Worm (Caenorhabditis elegans) whole organism, midembryonic: ENCODE measurements around the gene nkb-2.

Source experiments
- flt-1 ChIP-seq: fragments of 200-800 bp; sonication (Bioruptor generic); IDR thresholded peaks from 2 replicates; pipeline ENCODE4 v1.3.6; 2022; ENCODE audit warnings: missing genetic modification characterization, missing compliant biosample characterization
- klf-2 ChIP-seq: fragments of 200-800 bp; sonication (Bioruptor generic); conservative IDR thresholded peaks from 2 replicates; pipeline ENCODE4 v1.3.6; 2022; ENCODE audit warnings: missing genetic modification reagents, missing genetic modification characterization, missing compliant biosample characterization
- med-1 ChIP-seq: sonication (generic microtip); optimal IDR thresholded peaks from 2 replicates; lab custom pipeline; 2017; ENCODE audit warnings: missing genetic modification characterization, mild to moderate bottlenecking, missing compliant biosample characterization, antibody characterized with exemption, missing genetic modification reagents; ENCODE audit not compliant: insufficient read depth
- tab-1 ChIP-seq: fragments of 200-800 bp; sonication (Bioruptor generic); IDR thresholded peaks from 2 replicates; pipeline ENCODE4 v1.3.6; 2022; ENCODE audit warnings: missing genetic modification characterization, missing compliant biosample characterization
- ztf-23 ChIP-seq: fragments of 200-800 bp; sonication (Bioruptor generic); IDR thresholded peaks from 2 replicates; pipeline ENCODE4 v1.3.6; 2022; ENCODE audit warnings: missing genetic modification reagents, missing genetic modification characterization, missing compliant biosample characterization
- ztf-29 ChIP-seq: fragments of 200-800 bp; sonication (Bioruptor generic); IDR thresholded peaks from 2 replicates; pipeline ENCODE4 v1.3.6; 2022; ENCODE audit warnings: missing genetic modification reagents, missing genetic modification characterization, missing compliant biosample characterization

ce11 chrIV:10564613-10565012 is 26.1 kb upstream of the nkb-2 start:
- TF ChIP-seq flt-1 (no peak), ztf-29 (no peak), tab-1 (no peak), ztf-23 (GFP tag; lab: Robert Waterston, UW) (no peak), klf-2 (GFP tag; lab: Robert Waterston, UW) (no peak), med-1 (no peak)
